Fruit fly (Drosophila melanogaster): ENCODE data around the gene Cog8.

Gene Cog8

dm6 chr2L:11452601-11453345, 46.0 kb downstream of the Cog8 start (continued):
- TF ChIP-seq CG4404 (GFP tag; IDR thresholded peaks at IDR 0.05) (peak; percentile 75), ap (GFP tag; IDR thresholded peaks at IDR 0.05) (0 out of 2 replicates have a peak, but pooled peaks have one; percentile 13), dan (GFP tag; IDR thresholded peaks at IDR 0.05) (no peak), Mrtf (GFP tag; IDR thresholded peaks at IDR 0.05) (no peak), pum (GFP tag; optimal IDR thresholded peaks at IDR 0.05) (peak; percentile 58), ewg (GFP tag; optimal IDR thresholded peaks at IDR 0.05) (no peak), ase (GFP tag; IDR thresholded peaks at IDR 0.05) (peak; percentile 21; the same call in 1 of the 3 replicates), Hsf (GFP tag; optimal IDR thresholded peaks at IDR 0.05) (peak; percentile 61), phol (tag; optimal IDR thresholded peaks at IDR 0.05) (peak; percentile 73), CG5953 (GFP tag; IDR thresholded peaks at IDR 0.05) (no peak), Awh (GFP tag; IDR thresholded peaks at IDR 0.05) (0 out of 2 replicates have a peak, but pooled peaks have one; percentile 17), bowl (GFP tag; IDR thresholded peaks at IDR 0.05) (no peak), otp (GFP tag; IDR thresholded peaks at IDR 0.05) (peak; percentile 71; the same call in 1 of the 3 replicates), CG15514 (GFP tag; optimal IDR thresholded peaks at IDR 0.05) (no peak), Spps (tag; optimal IDR thresholded peaks at IDR 0.05) (peak; percentile 41), sr (GFP tag; IDR thresholded peaks at IDR 0.05) (no peak), NK7.1 (GFP tag; optimal IDR thresholded peaks at IDR 0.05) (no peak), CG31388 (GFP tag; optimal IDR thresholded peaks at IDR 0.05) (peak; percentile 26), CHES-1-like (GFP tag; optimal IDR thresholded peaks at IDR 0.05) (no peak), CG10565 (GFP tag; optimal IDR thresholded peaks at IDR 0.05) (no peak), cwo (GFP tag; optimal IDR thresholded peaks at IDR 0.05) (no peak), CG10654 (GFP tag; optimal IDR thresholded peaks at IDR 0.05) (peak; percentile 34), CG1603 (tag; optimal IDR thresholded peaks at IDR 0.05) (peak; percentile 54), CG15269 (tag; optimal IDR thresholded peaks at IDR 0.05) (no peak), CG7556 (GFP tag; optimal IDR thresholded peaks at IDR 0.05) (peak; percentile 53), CG11398 (GFP tag; optimal IDR thresholded peaks at IDR 0.05) (no peak), CG16863 (GFP tag; optimal IDR thresholded peaks at IDR 0.05) (peak; percentile 34), ftz-f1 (GFP tag; optimal IDR thresholded peaks at IDR 0.05) (no peak), CkIIα-i1 (GFP tag; IDR thresholded peaks at IDR 0.05) (no peak), tio (GFP tag; optimal IDR thresholded peaks at IDR 0.05) (peak; percentile 57), lmd (GFP tag; IDR thresholded peaks at IDR 0.05) (no peak), C15 (GFP tag; IDR thresholded peaks at IDR 0.05) (no peak), sqz (GFP tag; optimal IDR thresholded peaks at IDR 0.05) (peak; percentile 22), CG17829 (tag; optimal IDR thresholded peaks at IDR 0.05) (peak; percentile 77), pros (GFP tag; optimal IDR thresholded peaks at IDR 0.05) (no peak), CG4707 (GFP tag; optimal IDR thresholded peaks at IDR 0.05) (no peak), zen (tag; optimal IDR thresholded peaks at IDR 0.05) (peak; percentile 95), CG30020 (tag; optimal IDR thresholded peaks at IDR 0.05) (no peak), fd96Cb (tag; optimal IDR thresholded peaks at IDR 0.05) (peak; percentile 59), fd64A (GFP tag; optimal IDR thresholded peaks at IDR 0.05) (no peak), CG3065 (GFP tag; optimal IDR thresholded peaks at IDR 0.05) (peak; percentile 15), CG32532 (GFP tag; IDR thresholded peaks at IDR 0.05) (no peak), Fer3 (tag; optimal IDR thresholded peaks at IDR 0.05) (no peak), CG17361 (GFP tag; IDR thresholded peaks at IDR 0.05) (peak; percentile 70; the same call in 2 of the 3 replicates), sim (GFP tag; IDR thresholded peaks at IDR 0.05) (peak; percentile 59; the same call in 1 of the 2 replicates), rib (GFP tag; IDR thresholded peaks at IDR 0.05) (no peak), Dip2 (GFP tag; IDR thresholded peaks at IDR 0.05) (no peak), ssp (GFP tag; IDR thresholded peaks at IDR 0.05) (no peak), Dbx (GFP tag; IDR thresholded peaks at IDR 0.05) (no peak), gfzf (GFP tag; optimal IDR thresholded peaks at IDR 0.05) (no peak)
